Worm (Caenorhabditis elegans) whole organism, L4 larva: Measurements from ENCODE around the gene C27F2.4.
A peak's percentile ranks its signal among the peaks of the same experiment; 100 is the strongest.

Source experiments
- F26F4.8 ChIP-seq: fragments of 200-800 bp; sonication (Bioruptor generic); conservative IDR thresholded peaks from 2 replicates; pipeline ENCODE4 v1.3.6; 2022; ENCODE audit warnings: missing genetic modification characterization, missing compliant biosample characterization
- F44E2.7 ChIP-seq: fragments of 200-800 bp; sonication (Bioruptor generic); IDR thresholded peaks from 2 replicates; pipeline ENCODE4 v2.1.2; 2022; ENCODE audit warnings: missing genetic modification characterization, missing compliant biosample characterization
- F49E8.2 ChIP-seq: sonication (generic microtip); optimal IDR thresholded peaks from 2 replicates; lab custom pipeline; 2016; ENCODE audit warnings: missing compliant biosample characterization, mild to moderate bottlenecking, missing genetic modification characterization, borderline replicate concordance
- R02D3.7 ChIP-seq: fragments of 150-350 bp; sonication (generic microtip); optimal IDR thresholded peaks from 3 replicates; lab custom pipeline; 2014; ENCODE audit warnings: missing biosample characterization, missing genetic modification characterization
- T20F7.1 ChIP-seq: fragments of 200-800 bp; sonication (Bioruptor generic); optimal IDR thresholded peaks from 2 replicates; lab custom pipeline; 2018; ENCODE audit warnings: mild to moderate bottlenecking, missing genetic modification characterization, missing compliant biosample characterization
- Y48G9A.11 ChIP-seq: fragments of 200-800 bp; sonication (Bioruptor generic); IDR thresholded peaks from 2 replicates; pipeline ENCODE4 v1.3.6; 2022; ENCODE audit warnings: missing genetic modification reagents, missing genetic modification characterization, missing compliant biosample characterization
- aha-1 ChIP-seq: fragments of 150-350 bp; peaks from one replicate; lab custom pipeline; 2014; ENCODE audit warnings: missing biosample characterization, missing genetic modification characterization
- arid-1 ChIP-seq: fragments of 200-800 bp; sonication (Bioruptor generic); conservative IDR thresholded peaks from 2 replicates; pipeline ENCODE4 v1.3.6; 2022; ENCODE audit warnings: missing genetic modification reagents, missing genetic modification characterization, missing compliant biosample characterization
- attf-4 ChIP-seq: sonication (generic microtip); optimal IDR thresholded peaks from 3 replicates; lab custom pipeline; 2017; ENCODE audit warnings: missing biosample characterization, missing genetic modification characterization
- ceh-20 ChIP-seq: fragments of 200-800 bp; sonication (Bioruptor generic); IDR thresholded peaks from 2 replicates; pipeline ENCODE4 v1.3.6; 2022; ENCODE audit warnings: missing genetic modification reagents, missing genetic modification characterization, missing compliant biosample characterization
- ceh-82 ChIP-seq: sonication (generic microtip); optimal IDR thresholded peaks from 2 replicates; lab custom pipeline; 2017; ENCODE audit warnings: missing biosample characterization, missing genetic modification characterization
- daf-16 ChIP-seq, 3 experiments: sonication (generic microtip); optimal IDR thresholded peaks; 2 replicates each; lab custom pipeline; 2016 to 2017; ENCODE audit warnings: missing genetic modification characterization in 3 of 3, missing genetic modification reagents in 3 of 3, mild to moderate bottlenecking in 2 of 3, missing compliant biosample characterization in 2 of 3, missing biosample characterization in 1 of 3, moderate library complexity in 1 of 3
- daf-19 ChIP-seq: fragments of 200-800 bp; sonication (Bioruptor generic); conservative IDR thresholded peaks from 2 replicates; pipeline ENCODE4 v1.3.6; 2022; ENCODE audit warnings: missing genetic modification characterization, missing compliant biosample characterization
- daf-8 ChIP-seq: fragments of 200-800 bp; sonication (Bioruptor generic); IDR thresholded peaks from 2 replicates; pipeline ENCODE4 v1.3.6; 2022; ENCODE audit warnings: missing genetic modification characterization, missing compliant biosample characterization
- dmd-6 ChIP-seq: fragments of 200-800 bp; sonication (Bioruptor generic); IDR thresholded peaks from 2 replicates; pipeline ENCODE4 v1.3.6; 2022; ENCODE audit warnings: missing genetic modification reagents, missing genetic modification characterization, missing compliant biosample characterization
- dmd-8 ChIP-seq: fragments of 200-800 bp; sonication (Bioruptor generic); IDR thresholded peaks from 2 replicates; pipeline ENCODE4 v1.3.6; 2022; ENCODE audit warnings: missing genetic modification characterization, missing compliant biosample characterization
- dmd-9 ChIP-seq: fragments of 200-800 bp; sonication (Bioruptor generic); IDR thresholded peaks from 2 replicates; pipeline ENCODE4 v1.3.6; 2022; ENCODE audit warnings: missing genetic modification reagents, missing genetic modification characterization, missing compliant biosample characterization
- dpl-1 ChIP-seq: fragments of 150-350 bp; optimal IDR thresholded peaks from 2 replicates; lab custom pipeline; 2014; ENCODE audit warnings: missing biosample characterization, missing genetic modification reagents, missing genetic modification characterization
- duxl-1 ChIP-seq: sonication (generic microtip); optimal IDR thresholded peaks from 2 replicates; lab custom pipeline; 2016; ENCODE audit warnings: mild to moderate bottlenecking, missing genetic modification characterization, moderate library complexity, missing compliant biosample characterization; ENCODE audit not compliant: poor library complexity
- dve-1 ChIP-seq: sonication (generic microtip); optimal IDR thresholded peaks from 2 replicates; lab custom pipeline; 2017; ENCODE audit warnings: antibody characterized with exemption, mild to moderate bottlenecking, missing genetic modification characterization, missing compliant biosample characterization; ENCODE audit not compliant: insufficient read depth
- egl-43 ChIP-seq: fragments of 200-800 bp; sonication (Bioruptor generic); IDR thresholded peaks from 2 replicates; pipeline ENCODE4 v1.3.6; 2022; ENCODE audit warnings: missing genetic modification reagents, missing genetic modification characterization, missing compliant biosample characterization
- fos-1 ChIP-seq: fragments of 150-350 bp; optimal IDR thresholded peaks from 2 replicates; lab custom pipeline; 2014; ENCODE audit warnings: missing biosample characterization, missing genetic modification characterization
- hlh-11 ChIP-seq: fragments of 200-800 bp; sonication (Bioruptor generic); optimal IDR thresholded peaks from 2 replicates; lab custom pipeline; 2018; ENCODE audit warnings: mild to moderate bottlenecking, missing genetic modification characterization, missing compliant biosample characterization
- hlh-30 ChIP-seq: sonication (generic microtip); optimal IDR thresholded peaks from 2 replicates; lab custom pipeline; 2017; ENCODE audit warnings: antibody characterized with exemption, mild to moderate bottlenecking, missing genetic modification characterization, missing compliant biosample characterization; ENCODE audit not compliant: insufficient read depth
- hmg-1.1 ChIP-seq: fragments of 200-800 bp; sonication (Bioruptor generic); IDR thresholded peaks from 2 replicates; pipeline ENCODE4 v1.3.6; 2022; ENCODE audit warnings: missing genetic modification reagents, missing genetic modification characterization, missing compliant biosample characterization
- lir-3 ChIP-seq: sonication (generic microtip); optimal IDR thresholded peaks from 2 replicates; lab custom pipeline; 2016; ENCODE audit warnings: mild to moderate bottlenecking, missing genetic modification characterization, missing compliant biosample characterization
- madf-9 ChIP-seq: fragments of 200-800 bp; sonication (Bioruptor generic); conservative IDR thresholded peaks from 2 replicates; pipeline ENCODE4 v1.3.6; 2022; ENCODE audit warnings: missing genetic modification reagents, missing genetic modification characterization, missing compliant biosample characterization
- mdl-1 ChIP-seq, 2 experiments: fragments of 150-350 bp in 1 of 2; sonication (generic microtip) in 1 of 2; optimal IDR thresholded peaks; 2 replicates each; lab custom pipeline; 2014 to 2017; ENCODE audit warnings: missing biosample characterization in 2 of 2, missing genetic modification characterization in 2 of 2
- mes-2 ChIP-seq: sonication (generic microtip); optimal IDR thresholded peaks from 2 replicates; lab custom pipeline; 2016; ENCODE audit warnings: missing genotype, mild to moderate bottlenecking, missing genetic modification characterization, missing compliant biosample characterization; ENCODE audit not compliant: poor library complexity, severe bottlenecking
- mxl-3 ChIP-seq: fragments of 200-800 bp; sonication (Bioruptor generic); optimal IDR thresholded peaks from 2 replicates; lab custom pipeline; 2018; ENCODE audit warnings: mild to moderate bottlenecking, missing genetic modification characterization, missing compliant biosample characterization
- nhr-111 ChIP-seq: fragments of 200-800 bp; sonication (Bioruptor generic); optimal IDR thresholded peaks from 2 replicates; lab custom pipeline; 2018; ENCODE audit warnings: mild to moderate bottlenecking, missing genetic modification characterization, missing compliant biosample characterization
- nhr-77 ChIP-seq: fragments of 150-350 bp; optimal IDR thresholded peaks from 2 replicates; lab custom pipeline; 2014; ENCODE audit warnings: missing biosample characterization, missing genetic modification characterization
- pha-4 ChIP-seq, 2 experiments: fragments of 150-350 bp in 1 of 2; fragments of 200-800 bp in 1 of 2; sonication (Bioruptor generic) in 1 of 2; IDR thresholded peaks in 1 of 2; optimal IDR thresholded peaks in 1 of 2; 2 replicates each; pipeline versions ENCODE4 v1.3.6 to Lab custom; 2014 to 2022; ENCODE audit warnings: missing genetic modification characterization in 2 of 2, missing genetic modification reagents in 2 of 2, missing biosample characterization in 1 of 2, missing compliant biosample characterization in 1 of 2
- php-3 ChIP-seq: fragments of 200-800 bp; sonication (Bioruptor generic); IDR thresholded peaks from 2 replicates; pipeline ENCODE4 v1.3.6; 2022; ENCODE audit warnings: missing genetic modification reagents, missing genetic modification characterization, missing compliant biosample characterization
- pqm-1 ChIP-seq: sonication (generic microtip); optimal IDR thresholded peaks from 2 replicates; lab custom pipeline; 2017; ENCODE audit warnings: missing biosample characterization, missing genetic modification characterization
- rbr-2 ChIP-seq: sonication (generic microtip); optimal IDR thresholded peaks from 2 replicates; lab custom pipeline; 2016; ENCODE audit warnings: missing genotype, missing genetic modification characterization, missing compliant biosample characterization
- saeg-2 ChIP-seq: fragments of 200-800 bp; sonication (Bioruptor generic); IDR thresholded peaks from 2 replicates; pipeline ENCODE4 v1.3.6; 2022; ENCODE audit warnings: missing genetic modification reagents, missing genetic modification characterization, missing compliant biosample characterization
- snpc-4 ChIP-seq: fragments of 150-350 bp; optimal IDR thresholded peaks from 2 replicates; lab custom pipeline; 2014; ENCODE audit warnings: missing biosample characterization, missing genetic modification characterization
- spr-3 ChIP-seq: fragments of 200-800 bp; sonication (Bioruptor generic); optimal IDR thresholded peaks from 2 replicates; lab custom pipeline; 2018; ENCODE audit warnings: mild to moderate bottlenecking, missing genetic modification characterization, missing compliant biosample characterization
- tag-97 ChIP-seq: fragments of 200-800 bp; sonication (Bioruptor generic); IDR thresholded peaks from 2 replicates; pipeline ENCODE4 v1.3.6; 2022; ENCODE audit warnings: missing genetic modification characterization, missing compliant biosample characterization
- tra-1 ChIP-seq: fragments of 200-800 bp; sonication (Bioruptor generic); IDR thresholded peaks from 2 replicates; pipeline ENCODE4 v1.3.6; 2022; ENCODE audit warnings: missing genetic modification reagents, missing genetic modification characterization, missing compliant biosample characterization
- unc-62 ChIP-seq, 3 experiments: fragments of 150-350 bp in 1 of 3; sonication (generic microtip); optimal IDR thresholded peaks in 2 of 3; peaks in 1 of 3; 1 replicate in 1 of 3; 2 replicates in 2 of 3; lab custom pipeline; 2014 to 2017; ENCODE audit warnings: missing biosample characterization in 3 of 3, missing genetic modification characterization in 3 of 3, missing genetic modification reagents in 3 of 3, missing genotype in 1 of 3
- vab-7 ChIP-seq: fragments of 200-800 bp; sonication (Bioruptor generic); IDR thresholded peaks from 2 replicates; pipeline ENCODE4 v1.3.6; 2022; ENCODE audit warnings: missing genetic modification reagents, missing genetic modification characterization, missing compliant biosample characterization
- zag-1 ChIP-seq: fragments of 150-350 bp; optimal IDR thresholded peaks from 2 replicates; lab custom pipeline; 2014; ENCODE audit warnings: missing biosample characterization, missing genetic modification characterization
- zfp-2 ChIP-seq: sonication (generic microtip); optimal IDR thresholded peaks from 2 replicates; lab custom pipeline; 2016; ENCODE audit warnings: mild to moderate bottlenecking, missing genetic modification characterization, missing compliant biosample characterization
- ztf-7 ChIP-seq: fragments of 150-350 bp; optimal IDR thresholded peaks from 2 replicates; lab custom pipeline; 2014; ENCODE audit warnings: missing biosample characterization, missing genetic modification characterization

The C27F2.4 gene

DNA sequence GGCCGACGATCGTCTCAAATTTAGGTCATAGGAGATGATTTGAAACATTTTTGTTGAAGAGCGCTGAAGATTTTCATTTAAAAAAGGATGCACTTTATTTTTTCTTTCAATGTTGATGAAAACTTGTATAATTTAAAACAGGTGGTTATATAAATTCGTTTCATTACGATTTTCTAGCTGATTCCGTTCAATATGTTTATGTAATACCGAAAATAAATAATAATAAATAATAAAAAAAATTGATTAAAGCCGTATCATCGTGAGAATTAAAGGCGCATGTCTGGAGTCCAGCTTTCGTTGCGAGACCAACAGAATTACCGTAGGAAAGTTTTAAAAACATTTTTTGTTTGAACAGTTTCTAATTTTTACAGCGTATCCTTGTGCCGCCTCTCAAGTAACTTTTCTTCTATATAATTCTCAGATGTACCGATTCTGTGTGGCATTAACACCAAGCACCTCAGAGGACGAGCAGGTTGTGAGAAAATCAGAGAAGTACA is 27.9 kb downstream of the C27F2.4 start, which contains the start of the genes C26E6.12 and eri-9:
Gene C26E6.12 (minus strand): TSS at position 51 of the 497 bp plus-strand sequence.
Gene eri-9 (plus strand): TSS at position 248 of the 497 bp plus-strand sequence.
- TF ChIP-seq R02D3.7 (tag; lab: Kevin White, UChicago) = no peak
- no peak for TF ChIP-seq hlh-11
- no peak for TF ChIP-seq lir-3 (tag; lab: Kevin White, UChicago)
- TF ChIP-seq zfp-2 (tag; lab: Kevin White, UChicago) = no peak
- no peak for TF ChIP-seq tag-97 (GFP tag; lab: Robert Waterston, UW)
- no peak for TF ChIP-seq nhr-111 (GFP tag; lab: Kevin White, UChicago)
- no peak for TF ChIP-seq tra-1
- no peak for TF ChIP-seq daf-8
- no peak for TF ChIP-seq saeg-2 (GFP tag; lab: Robert Waterston, UW)
- no peak for TF ChIP-seq dve-1
- no peak for TF ChIP-seq rbr-2 (tag; lab: Kevin White, UChicago)
- no peak for TF ChIP-seq spr-3
- no peak for TF ChIP-seq T20F7.1
- TF ChIP-seq F26F4.8 (GFP tag; lab: Robert Waterston, UW) = no peak
- TF ChIP-seq ztf-7 (tag; lab: Kevin White, UChicago) = no peak
- no peak for TF ChIP-seq snpc-4 (tag; lab: Kevin White, UChicago)
- no peak for TF ChIP-seq hmg-1.1 (GFP tag; lab: Robert Waterston, UW)
- no peak for TF ChIP-seq ceh-20 (GFP tag; lab: Robert Waterston, UW)
- no peak for TF ChIP-seq vab-7 (GFP tag; lab: Robert Waterston, UW)

- TF ChIP-seq dmd-6 (peak; percentile 69), dpl-1 (GFP tag; lab: Kevin White, UChicago) (peak; percentile 91), F49E8.2 (peak; percentile 44), dmd-8 (GFP tag; lab: Robert Waterston, UW) (0 out of 2 replicates have a peak, but pooled peaks have one; percentile 42), mxl-3 (peak; percentile 43), daf-16 (GFP tag; optimal IDR thresholded peaks at IDR 0.05; lab: Kevin White, UChicago) (peak in 1 of 2 experiments; percentile 17), daf-16 (tag; optimal IDR thresholded peaks at IDR 0.05; lab: Kevin White, UChicago) (peak; percentile 5), madf-9 (0 out of 2 replicates have a peak, but pooled peaks have one; percentile 20), Y48G9A.11 (GFP tag; lab: Robert Waterston, UW) (peak; percentile 68), ceh-82 (tag; lab: Kevin White, UChicago) (no peak), duxl-1 (tag; lab: Kevin White, UChicago) (peak; percentile 64), attf-4 (tag; lab: Kevin White, UChicago) (no peak), egl-43 (GFP tag; lab: Robert Waterston, UW) (no peak), dmd-9 (peak; percentile 90), arid-1 (GFP tag; lab: Robert Waterston, UW) (peak; percentile 63), unc-62 (GFP tag; optimal IDR thresholded peaks at IDR 0.05 in 1 of 2; lab: Kevin White, UChicago) (no peak), unc-62 (tag; optimal IDR thresholded peaks at IDR 0.05; lab: Kevin White, UChicago) (no peak), R02D3.7 (tag; lab: Kevin White, UChicago) (no peak), aha-1 (tag; lab: Kevin White, UChicago) (peak; percentile 91), daf-8 (no peak), daf-19 (GFP tag; lab: Robert Waterston, UW) (no peak), fos-1 (tag; lab: Kevin White, UChicago) (no peak), mes-2 (tag; lab: Kevin White, UChicago) (peak; percentile 99), ceh-20 (GFP tag; lab: Robert Waterston, UW) (peak; percentile 47; the same call in 1 of the 2 replicates), F44E2.7 (GFP tag; lab: Robert Waterston, UW) (no peak), nhr-77 (no peak), pha-4 (GFP tag; IDR thresholded peaks at IDR 0.05; lab: Robert Waterston, UW) (no peak), pha-4 (tag; optimal IDR thresholded peaks at IDR 0.05; lab: Kevin White, UChicago) (no peak), tag-97 (GFP tag; lab: Robert Waterston, UW) (no peak), zag-1 (tag; lab: Kevin White, UChicago) (no peak), php-3 (no peak), zfp-2 (tag; lab: Kevin White, UChicago) (no peak), mdl-1 (tag; optimal IDR thresholded peaks at IDR 0.05; lab: Kevin White, UChicago) (no peak), spr-3 (no peak), pqm-1 (no peak), hlh-30 (tag; lab: Kevin White, UChicago) (peak; percentile 47), rbr-2 (tag; lab: Kevin White, UChicago) (peak; percentile 23)
These were observed 29.9 kb downstream of the C27F2.4 start, which contains the start of gene set-2 for ce11 chrIII:4930154-4930679. Gene set-2 (minus strand): TSS chrIII:4930204.
